Worm (Caenorhabditis elegans): Measurements from ENCODE around the gene fbxa-45.

DNA sequence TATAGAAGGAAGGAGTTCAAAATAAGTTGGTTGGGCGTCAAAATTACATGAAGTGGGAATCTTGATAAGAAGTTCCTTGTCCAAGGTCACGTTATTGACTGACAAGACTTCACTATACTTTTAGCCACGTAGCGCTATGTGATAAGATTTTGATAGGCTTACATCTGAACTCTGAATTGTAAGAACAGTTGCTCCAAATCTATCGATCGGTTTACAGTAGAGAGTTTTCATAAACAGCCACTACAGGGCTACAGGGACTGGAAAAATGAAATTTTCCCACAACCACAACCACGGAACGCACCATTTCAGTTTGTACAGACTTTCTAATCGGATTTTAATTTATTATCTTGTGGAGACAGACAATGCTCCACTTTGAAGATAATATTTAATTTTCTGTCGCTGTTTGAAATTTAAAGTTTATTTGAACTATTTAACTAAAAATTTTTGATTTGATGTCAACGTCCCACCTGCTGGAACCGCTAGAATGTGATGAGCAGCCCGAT lies 41.2 kb downstream of the fbxa-45 start, which contains the start of the genes clec-31 and clec-22:
- TF ChIP-seq elt-3 (tag; optimal IDR thresholded peaks at IDR 0.05) (no peak), nhr-237 (tag; optimal IDR thresholded peaks at IDR 0.05) (no peak), nhr-28 (tag; optimal IDR thresholded peaks at IDR 0.05) (no peak), unc-98 (GFP tag; IDR thresholded peaks at IDR 0.05) (no peak), fkh-8 (tag; optimal IDR thresholded peaks at IDR 0.05) (no peak), skn-1 (tag; optimal IDR thresholded peaks at IDR 0.05) (no peak), ces-1 (GFP tag; optimal IDR thresholded peaks at IDR 0.05) (no peak), egl-27 (tag; optimal IDR thresholded peaks at IDR 0.05) (no peak), nhr-77 (tag; optimal IDR thresholded peaks at IDR 0.05) (no peak), tbx-2 (tag; optimal IDR thresholded peaks at IDR 0.05) (no peak), unc-130 (tag; optimal IDR thresholded peaks at IDR 0.05) (no peak), sox-4 (tag; optimal IDR thresholded peaks at IDR 0.05) (no peak), nhr-90 (tag; optimal IDR thresholded peaks at IDR 0.05; ENCODE audit: poor library complexity) (no peak)
